Worm (Caenorhabditis elegans) whole organism, young adult: ENCODE results near the gene F07B7.7.

ENCODE experiments used
- B0261.1 ChIP-seq: sonication (generic microtip); optimal IDR thresholded peaks from 2 replicates; lab custom pipeline; 2016; ENCODE audit warnings: mild to moderate bottlenecking, missing genetic modification characterization, moderate library complexity, missing compliant biosample characterization
- F23B12.7 ChIP-seq: sonication (generic microtip); optimal IDR thresholded peaks from 2 replicates; lab custom pipeline; 2017; ENCODE audit warnings: missing genetic modification characterization, mild to moderate bottlenecking, missing compliant biosample characterization, antibody characterized with exemption, moderate library complexity; ENCODE audit not compliant: insufficient read depth
- F55B11.4 ChIP-seq: sonication (generic microtip); optimal IDR thresholded peaks from 2 replicates; lab custom pipeline; 2016; ENCODE audit warnings: missing compliant biosample characterization, missing genetic modification characterization, borderline replicate concordance; ENCODE audit not compliant: insufficient read depth
- bed-2 ChIP-seq: fragments of 200-800 bp; sonication (Bioruptor generic); IDR thresholded peaks from 2 replicates; pipeline ENCODE4 v1.3.6; 2022; ENCODE audit warnings: missing genetic modification reagents, missing genetic modification characterization, missing compliant biosample characterization
- ceh-27 ChIP-seq: fragments of 200-800 bp; sonication (Bioruptor generic); optimal IDR thresholded peaks from 2 replicates; lab custom pipeline; 2018; ENCODE audit warnings: mild to moderate bottlenecking, missing genetic modification characterization, moderate library complexity, missing compliant biosample characterization
- ekl-4 ChIP-seq: fragments of 200-800 bp; sonication (Bioruptor generic); IDR thresholded peaks from 2 replicates; pipeline ENCODE4 v1.3.6; 2022; ENCODE audit warnings: missing genetic modification reagents, missing genetic modification characterization, missing compliant biosample characterization
- lin-26 ChIP-seq: fragments of 200-800 bp; sonication (Bioruptor generic); IDR thresholded peaks from 2 replicates; pipeline ENCODE4 v1.3.6; 2022; ENCODE audit warnings: missing genetic modification reagents, missing genetic modification characterization, missing compliant biosample characterization
- lin-54 ChIP-seq: fragments of 200-800 bp; sonication (Bioruptor generic); optimal IDR thresholded peaks from 2 replicates; lab custom pipeline; 2018; ENCODE audit warnings: mild to moderate bottlenecking, missing genetic modification characterization, missing compliant biosample characterization
- lir-1 ChIP-seq: fragments of 200-800 bp; sonication (Bioruptor generic); conservative IDR thresholded peaks from 2 replicates; pipeline ENCODE4 v1.3.6; 2022; ENCODE audit warnings: missing genetic modification reagents, missing genetic modification characterization, missing compliant biosample characterization
- unc-62 ChIP-seq: fragments of 150-350 bp; optimal IDR thresholded peaks from 2 replicates; lab custom pipeline; 2014; ENCODE audit warnings: missing biosample characterization, missing genetic modification reagents, missing genetic modification characterization

ce11 chrV:8805047-8805446, 30.4 kb upstream of the F07B7.7 start:
- TF ChIP-seq lin-54 (GFP tag; lab: Kevin White, UChicago) (no peak), ekl-4 (GFP tag; lab: Robert Waterston, UW) (no peak), F55B11.4 (no peak), F23B12.7 (tag; lab: Kevin White, UChicago) (no peak), lin-26 (GFP tag; lab: Robert Waterston, UW) (no peak), B0261.1 (no peak), ceh-27 (GFP tag; lab: Kevin White, UChicago) (no peak), unc-62 (GFP tag; lab: Kevin White, UChicago) (no peak), lir-1 (GFP tag; lab: Robert Waterston, UW) (no peak), bed-2 (GFP tag; lab: Robert Waterston, UW) (no peak)
